Worm (Caenorhabditis elegans): ENCODE data around the gene frm-2.

The frm-2 gene

ce11 chrIII:5936992-5937391 lies 44.9 kb downstream of the frm-2 start, which contains the start of gene EGAP1.1:
Gene EGAP1.1, minus strand, starts transcription at chrIII:5937220.
- no peak for TF ChIP-seq mab-5 (tag; optimal IDR thresholded peaks at IDR 0.05)
- TF ChIP-seq lin-13 (tag; optimal IDR thresholded peaks at IDR 0.05) = no peak
- no peak for TF ChIP-seq sptf-1 (tag; optimal IDR thresholded peaks at IDR 0.05)
- TF ChIP-seq bed-3 (GFP tag; optimal IDR thresholded peaks at IDR 0.05) = no peak
- TF ChIP-seq tbx-8 (GFP tag; optimal IDR thresholded peaks at IDR 0.05) = no peak
- TF ChIP-seq flh-1 (GFP tag; optimal IDR thresholded peaks at IDR 0.05) = no peak
- no peak for TF ChIP-seq mep-1 (tag; optimal IDR thresholded peaks at IDR 0.05)
- TF ChIP-seq ceh-43 (GFP tag; optimal IDR thresholded peaks at IDR 0.05) = no peak
- TF ChIP-seq nhr-76 (tag; optimal IDR thresholded peaks at IDR 0.05) = no peak
- TF ChIP-seq nhr-237 (tag; optimal IDR thresholded peaks at IDR 0.05) = no peak
- no peak for TF ChIP-seq zip-8 (tag; optimal IDR thresholded peaks at IDR 0.05)
- TF ChIP-seq pha-4 (tag; optimal IDR thresholded peaks at IDR 0.05) = no peak
- TF ChIP-seq ham-2 (GFP tag; optimal IDR thresholded peaks at IDR 0.05) = no peak
- no peak for TF ChIP-seq snpc-4 (tag; optimal IDR thresholded peaks at IDR 0.05)
- TF ChIP-seq ztf-11 (tag; optimal IDR thresholded peaks at IDR 0.05) = no peak
- TF ChIP-seq ceh-39 (tag; optimal IDR thresholded peaks at IDR 0.05) = no peak
- no peak for TF ChIP-seq hlh-1 (tag; optimal IDR thresholded peaks at IDR 0.05)
- TF ChIP-seq elt-1 (tag; optimal IDR thresholded peaks at IDR 0.05; ENCODE audit: borderline replicate concordance, insufficient read depth) = no peak
- no peak for TF ChIP-seq nhr-12 (tag; optimal IDR thresholded peaks at IDR 0.05)
- TF ChIP-seq unc-39 (tag; optimal IDR thresholded peaks at IDR 0.05) = no peak

- TF ChIP-seq ztf-11 (tag; optimal IDR thresholded peaks at IDR 0.05) = no peak
- peak; percentile 71 for TF ChIP-seq zip-8 (tag; optimal IDR thresholded peaks at IDR 0.05)
- no peak for TF ChIP-seq ceh-83 (GFP tag; optimal IDR thresholded peaks at IDR 0.05)
- TF ChIP-seq unc-39 (tag; optimal IDR thresholded peaks at IDR 0.05) = no peak
- peak; percentile 7 for TF ChIP-seq ces-1 (GFP tag; optimal IDR thresholded peaks at IDR 0.05)
- no peak for TF ChIP-seq ham-2 (GFP tag; optimal IDR thresholded peaks at IDR 0.05)
These were observed 47.7 kb downstream of the frm-2 start for ce11 chrIII:5934138-5934658.

- TF ChIP-seq elt-1 (tag; optimal IDR thresholded peaks at IDR 0.05; ENCODE audit: borderline replicate concordance, insufficient read depth) (no peak), hlh-1 (tag; optimal IDR thresholded peaks at IDR 0.05) (no peak), ztf-11 (tag; optimal IDR thresholded peaks at IDR 0.05) (no peak), nhr-28 (tag; optimal IDR thresholded peaks at IDR 0.05) (no peak), nhr-237 (tag; optimal IDR thresholded peaks at IDR 0.05) (no peak), snpc-4 (tag; optimal IDR thresholded peaks at IDR 0.05) (no peak), pha-4 (tag; optimal IDR thresholded peaks at IDR 0.05) (no peak), tbx-8 (GFP tag; optimal IDR thresholded peaks at IDR 0.05) (no peak), unc-39 (tag; optimal IDR thresholded peaks at IDR 0.05) (no peak), zip-8 (tag; optimal IDR thresholded peaks at IDR 0.05) (no peak), unc-62 (GFP tag; optimal IDR thresholded peaks at IDR 0.05) (no peak), ceh-39 (tag; optimal IDR thresholded peaks at IDR 0.05) (no peak), blmp-1 (tag; optimal IDR thresholded peaks at IDR 0.05) (no peak), bed-3 (GFP tag; optimal IDR thresholded peaks at IDR 0.05) (no peak), ceh-43 (GFP tag; optimal IDR thresholded peaks at IDR 0.05) (no peak), sptf-1 (tag; optimal IDR thresholded peaks at IDR 0.05) (no peak)
These were observed 49.1 kb downstream of the frm-2 start, which contains the start of gene zmp-1 for ce11 chrIII:5932853-5933252. Gene zmp-1, minus strand, starts transcription at chrIII:5932953.

ce11 chrIII:5931433-5931994 lies 50.4 kb downstream of the frm-2 start, which contains the start of gene EGAP1.5:
Gene EGAP1.5, plus strand, starts transcription at chrIII:5931721.
- TF ChIP-seq pha-4 (tag; optimal IDR thresholded peaks at IDR 0.05) = no peak
- TF ChIP-seq ztf-11 (tag; optimal IDR thresholded peaks at IDR 0.05) = no peak
- TF ChIP-seq nhr-237 (tag; optimal IDR thresholded peaks at IDR 0.05) = no peak
- TF ChIP-seq ceh-83 (GFP tag; optimal IDR thresholded peaks at IDR 0.05) = no peak
- peak; percentile 97 for TF ChIP-seq hlh-1 (tag; optimal IDR thresholded peaks at IDR 0.05)
- peak; percentile 62 for TF ChIP-seq unc-62 (GFP tag; optimal IDR thresholded peaks at IDR 0.05)
- peak; percentile 81 for TF ChIP-seq unc-120 (tag; optimal IDR thresholded peaks at IDR 0.05; ENCODE audit: poor library complexity, severe bottlenecking)
- TF ChIP-seq blmp-1 (tag; optimal IDR thresholded peaks at IDR 0.05) = no peak

- TF ChIP-seq hlh-1 (tag; optimal IDR thresholded peaks at IDR 0.05) (peak; percentile 95), nhr-2 (tag; optimal IDR thresholded peaks at IDR 0.05) (no peak), unc-62 (GFP tag; optimal IDR thresholded peaks at IDR 0.05) (peak; percentile 27), unc-120 (tag; optimal IDR thresholded peaks at IDR 0.05; ENCODE audit: poor library complexity, severe bottlenecking) (peak; percentile 17)
These were observed 51.3 kb downstream of the frm-2 start for ce11 chrIII:5930659-5931058.

All from whole organism, mixed stage, embryonic.